Fruit fly (Drosophila melanogaster) whole organism, embryonic: ENCODE measurements around the gene Hs2st.

Experiments
- Antp ChIP-seq: fragments of 200-800 bp; sonication (Bioruptor generic); optimal IDR thresholded peaks from 3 replicates; lab custom pipeline; 2016; ENCODE audit warnings: missing biosample characterization, missing genetic modification characterization
- Asciz ChIP-seq: fragments of 200-800 bp; sonication (Bioruptor generic); optimal IDR thresholded peaks from 2 replicates; lab custom pipeline; 2017; ENCODE audit warnings: missing biosample characterization, mild to moderate bottlenecking, missing genetic modification characterization, missing genetic modification reagents
- BEAF-32 ChIP-seq: fragments of 200-800 bp; sonication (Bioruptor generic); optimal IDR thresholded peaks from 3 replicates; lab custom pipeline; 2017; ENCODE audit warnings: missing biosample characterization, missing genetic modification characterization, mild to moderate bottlenecking, moderate library complexity, missing genetic modification reagents
- CG10959 ChIP-seq: fragments of 200-800 bp; sonication (Bioruptor generic); IDR thresholded peaks from 2 replicates; pipeline ENCODE4 v1.3.6; 2022; ENCODE audit warnings: missing biosample characterization, missing genetic modification characterization
- CG11093 ChIP-seq: fragments of 200-800 bp; sonication (Bioruptor generic); IDR thresholded peaks from 3 replicates; pipeline ENCODE4 v1.3.6; 2022; ENCODE audit warnings: missing biosample characterization, missing genetic modification characterization
- CG11695 ChIP-seq: fragments of 200-800 bp; sonication (Bioruptor generic); IDR thresholded peaks from 3 replicates; pipeline ENCODE4 v1.3.6; 2022; ENCODE audit warnings: missing biosample characterization, missing genetic modification characterization
- CG13424 ChIP-seq: fragments of 200-800 bp; sonication (Bioruptor generic); optimal IDR thresholded peaks from 2 replicates; lab custom pipeline; 2019; ENCODE audit warnings: missing biosample characterization, mild to moderate bottlenecking, missing genetic modification characterization, moderate library complexity
- CG14050 ChIP-seq: fragments of 200-800 bp; sonication (Bioruptor generic); IDR thresholded peaks from 3 replicates; pipeline ENCODE4 v1.3.6; 2022; ENCODE audit warnings: missing biosample characterization, missing genetic modification characterization
- CG14667 ChIP-seq: fragments of 200-800 bp; sonication (Bioruptor generic); IDR thresholded peaks from 2 replicates; pipeline ENCODE4 v1.3.6; 2022; ENCODE audit warnings: missing biosample characterization, missing genetic modification characterization
- CG16813 ChIP-seq: fragments of 200-800 bp; sonication (Bioruptor generic); IDR thresholded peaks from 3 replicates; pipeline ENCODE4 v1.3.6; 2022; ENCODE audit warnings: missing biosample characterization, missing genetic modification characterization; ENCODE audit not compliant: partially characterized antibody
- CG17359 ChIP-seq: fragments of 200-800 bp; sonication (Bioruptor generic); optimal IDR thresholded peaks from 3 replicates; lab custom pipeline; 2018; ENCODE audit warnings: missing biosample characterization, mild to moderate bottlenecking, missing genetic modification characterization, moderate library complexity
- CG17361 ChIP-seq: fragments of 200-800 bp; sonication (Bioruptor generic); IDR thresholded peaks from 3 replicates; pipeline ENCODE4 v1.3.6; 2022; ENCODE audit warnings: missing biosample characterization, missing genetic modification characterization
- CG2678 ChIP-seq: fragments of 200-800 bp; sonication (Bioruptor generic); optimal IDR thresholded peaks from 3 replicates; lab custom pipeline; 2019; ENCODE audit warnings: missing biosample characterization, mild to moderate bottlenecking, missing genetic modification characterization, moderate library complexity
- CG2875 ChIP-seq: fragments of 200-800 bp; sonication (Bioruptor generic); optimal IDR thresholded peaks from 2 replicates; lab custom pipeline; 2017; ENCODE audit warnings: missing biosample characterization, mild to moderate bottlenecking, missing genetic modification characterization, missing genetic modification reagents
- CG31365 ChIP-seq: fragments of 200-800 bp; sonication (Bioruptor generic); optimal IDR thresholded peaks from 2 replicates; lab custom pipeline; 2018; ENCODE audit warnings: missing biosample characterization, mild to moderate bottlenecking, missing genetic modification characterization
- CG31441 ChIP-seq: fragments of 200-800 bp; sonication (Bioruptor generic); IDR thresholded peaks from 2 replicates; pipeline ENCODE4 v1.3.6; 2022; ENCODE audit warnings: missing biosample characterization, missing genetic modification characterization
- CG34422 ChIP-seq: fragments of 200-800 bp; sonication (Bioruptor generic); IDR thresholded peaks from 3 replicates; pipeline ENCODE4 v1.3.6; 2022; ENCODE audit warnings: missing biosample characterization, missing genetic modification characterization
- CG9609 ChIP-seq: fragments of 200-800 bp; sonication (Bioruptor generic); optimal IDR thresholded peaks from 3 replicates; lab custom pipeline; 2016; ENCODE audit warnings: missing biosample characterization, missing genetic modification characterization
- CG9797 ChIP-seq: fragments of 200-800 bp; sonication (Bioruptor generic); optimal IDR thresholded peaks from 3 replicates; lab custom pipeline; 2018; ENCODE audit warnings: missing biosample characterization, mild to moderate bottlenecking, missing genetic modification characterization
- CG9817 ChIP-seq: fragments of 200-800 bp; sonication (Bioruptor generic); optimal IDR thresholded peaks from 2 replicates; lab custom pipeline; 2018; ENCODE audit warnings: missing biosample characterization, mild to moderate bottlenecking, missing genetic modification characterization, moderate library complexity
- Dll ChIP-seq: fragments of 200-800 bp; sonication (Bioruptor generic); IDR thresholded peaks from 4 replicates; pipeline ENCODE4 v1.3.6; 2022; ENCODE audit warnings: missing biosample characterization, missing genetic modification characterization; ENCODE audit not compliant: partially characterized antibody
- Dp ChIP-seq: fragments of 200-800 bp; sonication (Bioruptor generic); optimal IDR thresholded peaks from 2 replicates; lab custom pipeline; 2018; ENCODE audit warnings: missing biosample characterization, mild to moderate bottlenecking, missing genetic modification characterization, moderate library complexity
- Drgx ChIP-seq: fragments of 200-800 bp; sonication (Bioruptor generic); IDR thresholded peaks from 2 replicates; pipeline ENCODE4 v1.3.6; 2022; ENCODE audit warnings: missing biosample characterization, missing genetic modification characterization
- Fer1 ChIP-seq: fragments of 200-800 bp; sonication (Bioruptor generic); optimal IDR thresholded peaks from 2 replicates; lab custom pipeline; 2017; ENCODE audit warnings: missing biosample characterization, mild to moderate bottlenecking, missing genetic modification characterization
- Hmr ChIP-seq: fragments of 200-800 bp; sonication (Bioruptor generic); optimal IDR thresholded peaks from 3 replicates; lab custom pipeline; 2017; ENCODE audit warnings: mild to moderate bottlenecking, missing biosample characterization, missing genetic modification reagents, missing genetic modification characterization
- MESR4 ChIP-seq: fragments of 200-800 bp; sonication (Bioruptor generic); optimal IDR thresholded peaks from 2 replicates; lab custom pipeline; 2018; ENCODE audit warnings: missing biosample characterization, mild to moderate bottlenecking, missing genetic modification characterization, moderate library complexity
- NK7.1 ChIP-seq: fragments of 200-800 bp; sonication (Bioruptor generic); optimal IDR thresholded peaks from 3 replicates; lab custom pipeline; 2016; ENCODE audit warnings: missing biosample characterization, missing genetic modification characterization
- Rfx ChIP-seq: fragments of 200-800 bp; sonication (Bioruptor generic); IDR thresholded peaks from 2 replicates; pipeline ENCODE4 v1.3.6; 2022; ENCODE audit warnings: missing biosample characterization, missing genetic modification characterization
- ac ChIP-seq: fragments of 200-800 bp; sonication (Bioruptor generic); optimal IDR thresholded peaks from 3 replicates; lab custom pipeline; 2017; ENCODE audit warnings: missing biosample characterization, mild to moderate bottlenecking, missing genetic modification characterization
- al ChIP-seq: fragments of 200-800 bp; sonication (Bioruptor generic); IDR thresholded peaks from 2 replicates; pipeline ENCODE4 v1.3.6; 2022; ENCODE audit warnings: missing biosample characterization, missing genetic modification characterization
- corto ChIP-seq: fragments of 200-800 bp; sonication (Bioruptor generic); optimal IDR thresholded peaks from 2 replicates; lab custom pipeline; 2016; ENCODE audit warnings: missing biosample characterization, mild to moderate bottlenecking, missing genetic modification characterization, moderate library complexity
- dan ChIP-seq: fragments of 200-800 bp; sonication (Bioruptor generic); IDR thresholded peaks from 2 replicates; pipeline ENCODE4 v1.3.6; 2022; ENCODE audit warnings: missing biosample characterization, missing genetic modification characterization
- danr ChIP-seq: fragments of 200-800 bp; sonication (Bioruptor generic); IDR thresholded peaks from 2 replicates; pipeline ENCODE4 v1.3.6; 2022; ENCODE audit warnings: missing biosample characterization, missing genetic modification characterization
- dati ChIP-seq: fragments of 200-800 bp; sonication (Bioruptor generic); IDR thresholded peaks from 2 replicates; pipeline ENCODE4 v1.3.6; 2022; ENCODE audit warnings: missing biosample characterization, missing genetic modification characterization
- emc ChIP-seq: fragments of 200-800 bp; sonication (Bioruptor generic); optimal IDR thresholded peaks from 2 replicates; lab custom pipeline; 2016; ENCODE audit warnings: missing biosample characterization, missing genetic modification characterization
- fd3F ChIP-seq: fragments of 200-800 bp; sonication (Bioruptor generic); optimal IDR thresholded peaks from 2 replicates; lab custom pipeline; 2018; ENCODE audit warnings: missing biosample characterization, mild to moderate bottlenecking, missing genetic modification characterization, moderate library complexity
- gcm2 ChIP-seq: fragments of 200-800 bp; sonication (Bioruptor generic); optimal IDR thresholded peaks from 2 replicates; lab custom pipeline; 2016; ENCODE audit warnings: missing biosample characterization, missing genetic modification characterization
- gt ChIP-seq: fragments of 200-800 bp; sonication (Bioruptor generic); IDR thresholded peaks from 2 replicates; pipeline ENCODE4 v1.3.6; 2022; ENCODE audit warnings: missing biosample characterization, missing genetic modification characterization
- insv ChIP-seq, 2 experiments: fragments of 200-800 bp; sonication (Bioruptor generic); optimal IDR thresholded peaks; 3 replicates each; lab custom pipeline; 2016 to 2018; ENCODE audit warnings: missing biosample characterization in 2 of 2, missing genetic modification characterization in 2 of 2
- jigr1 ChIP-seq: fragments of 200-800 bp; sonication (Bioruptor generic); IDR thresholded peaks from 3 replicates; pipeline ENCODE4 v1.3.6; 2022; ENCODE audit warnings: missing biosample characterization, missing genetic modification characterization
- lilli ChIP-seq: fragments of 200-800 bp; sonication (Bioruptor generic); optimal IDR thresholded peaks from 3 replicates; lab custom pipeline; 2016; ENCODE audit warnings: missing biosample characterization, missing genetic modification characterization
- sens ChIP-seq: fragments of 200-800 bp; sonication (Bioruptor generic); peaks from one replicate; lab custom pipeline; 2016; ENCODE audit warnings: missing biosample characterization, missing genetic modification characterization
- sqz ChIP-seq: fragments of 200-800 bp; sonication (Bioruptor generic); optimal IDR thresholded peaks from 3 replicates; lab custom pipeline; 2018; ENCODE audit warnings: missing biosample characterization, mild to moderate bottlenecking, missing genetic modification characterization
- sr ChIP-seq: fragments of 200-800 bp; sonication (Bioruptor generic); IDR thresholded peaks from 3 replicates; pipeline ENCODE4 v1.3.6; 2022; ENCODE audit warnings: missing biosample characterization, missing genetic modification characterization
- stwl ChIP-seq: fragments of 200-800 bp; sonication (Bioruptor generic); optimal IDR thresholded peaks from 3 replicates; lab custom pipeline; 2018; ENCODE audit warnings: missing biosample characterization, mild to moderate bottlenecking, missing genetic modification characterization, moderate library complexity
- tgo ChIP-seq: fragments of 200-800 bp; sonication (Bioruptor generic); IDR thresholded peaks from 3 replicates; pipeline ENCODE4 v1.3.6; 2022; ENCODE audit warnings: missing biosample characterization, missing genetic modification characterization
- twi ChIP-seq: fragments of 200-800 bp; optimal IDR thresholded peaks from 2 replicates; lab custom pipeline; 2019; ENCODE audit warnings: missing biosample characterization, mild to moderate bottlenecking, missing genetic modification characterization, moderate library complexity
- usp ChIP-seq: fragments of >200 bp; optimal IDR thresholded peaks from 2 replicates; lab custom pipeline; 2017; ENCODE audit warnings: missing biosample characterization, missing genetic modification characterization
- vnd ChIP-seq: fragments of 200-800 bp; sonication (Bioruptor generic); IDR thresholded peaks from 3 replicates; pipeline ENCODE4 v1.3.6; 2022; ENCODE audit warnings: missing biosample characterization, missing genetic modification characterization; ENCODE audit not compliant: partially characterized antibody
- wor ChIP-seq: fragments of 200-800 bp; sonication (Bioruptor generic); IDR thresholded peaks from 2 replicates; pipeline ENCODE4 v1.3.6; 2022; ENCODE audit warnings: missing biosample characterization, missing genetic modification characterization
- zen ChIP-seq: fragments of 200-800 bp; sonication (Bioruptor generic); optimal IDR thresholded peaks from 3 replicates; lab custom pipeline; 2018; ENCODE audit warnings: missing biosample characterization, mild to moderate bottlenecking, missing genetic modification characterization, moderate library complexity

Gene Hs2st

dm6 chr2L:19444734-19445140, at the start of gene Hs2st (continued):
- TF ChIP-seq insv (GFP tag; optimal IDR thresholded peaks at IDR 0.05; lab: Kevin White, UChicago) (peak in 1 of 2 experiments; percentile 75), sr (GFP tag; lab: Robert Waterston, UW) (peak; percentile 46; the same call in 1 of the 3 replicates), Dp (peak; percentile 67), gcm2 (GFP tag; lab: Kevin White, UChicago) (peak; percentile 84), twi (tag; lab: Kevin White, UChicago) (peak; percentile 86), dati (GFP tag; lab: Robert Waterston, UW) (peak; percentile 53; the same call in 1 of the 2 replicates), Drgx (GFP tag; lab: Robert Waterston, UW) (peak; percentile 86), Antp (GFP tag; lab: Kevin White, UChicago) (peak; percentile 96), Asciz (GFP tag; lab: Kevin White, UChicago) (peak; percentile 62), CG31441 (no peak; the same call in 1 of the 2 replicates), NK7.1 (GFP tag; lab: Kevin White, UChicago) (peak; percentile 83), sqz (GFP tag; lab: Kevin White, UChicago) (peak; percentile 88), CG16813 (GFP tag; lab: Robert Waterston, UW) (peak; percentile 52; the same call in 2 of the 3 replicates), CG17359 (tag; lab: Kevin White, UChicago) (peak; percentile 85), tgo (GFP tag; lab: Robert Waterston, UW) (peak; percentile 93), danr (GFP tag; lab: Robert Waterston, UW) (peak; percentile 89), CG11093 (GFP tag; lab: Robert Waterston, UW) (peak; percentile 92), fd3F (GFP tag; lab: Kevin White, UChicago) (peak; percentile 88), Hmr (peak; percentile 95), CG10959 (GFP tag; lab: Robert Waterston, UW) (peak; percentile 86), CG2875 (GFP tag; lab: Kevin White, UChicago) (peak; percentile 81), ac (GFP tag; lab: Kevin White, UChicago) (peak; percentile 59), al (GFP tag; lab: Robert Waterston, UW) (peak; percentile 95), usp (no peak), CG9609 (GFP tag; lab: Kevin White, UChicago) (peak; percentile 96), CG31365 (tag; lab: Kevin White, UChicago) (peak; percentile 66), BEAF-32 (peak; percentile 68), Dll (GFP tag; lab: Robert Waterston, UW) (peak; percentile 47; the same call in 2 of the 4 replicates), CG34422 (GFP tag; lab: Robert Waterston, UW) (peak; percentile 94), sens (GFP tag; lab: Kevin White, UChicago) (peak; percentile 99), wor (GFP tag; lab: Robert Waterston, UW) (peak; percentile 89), vnd (peak; percentile 24; the same call in 1 of the 3 replicates), dan (GFP tag; lab: Robert Waterston, UW) (peak; percentile 85), CG17361 (GFP tag; lab: Robert Waterston, UW) (peak; percentile 95), MESR4 (GFP tag; lab: Kevin White, UChicago) (peak; percentile 42), CG11695 (GFP tag; lab: Robert Waterston, UW) (peak; percentile 82), CG14667 (GFP tag; lab: Robert Waterston, UW) (peak; percentile 92), CG14050 (GFP tag; lab: Robert Waterston, UW) (peak; percentile 86), lilli (peak; percentile 98), corto (GFP tag; lab: Kevin White, UChicago) (peak; percentile 63), CG13424 (tag; lab: Kevin White, UChicago) (peak; percentile 91), CG9817 (tag; lab: Kevin White, UChicago) (peak; percentile 95), zen (peak; percentile 90), CG2678 (peak; percentile 90), Rfx (GFP tag; lab: Robert Waterston, UW) (peak; percentile 96), jigr1 (GFP tag; lab: Robert Waterston, UW) (peak; percentile 85; the same call in 2 of the 3 replicates), stwl (tag; lab: Kevin White, UChicago) (peak; percentile 89), CG9797 (peak; percentile 84), Fer1 (peak; percentile 93), gt (GFP tag; lab: Robert Waterston, UW) (peak; percentile 83), emc (GFP tag; lab: Kevin White, UChicago) (peak; percentile 84)
